Worm (Caenorhabditis elegans): Measurements from ENCODE around the gene srg-20.

Gene srg-20

DNA sequence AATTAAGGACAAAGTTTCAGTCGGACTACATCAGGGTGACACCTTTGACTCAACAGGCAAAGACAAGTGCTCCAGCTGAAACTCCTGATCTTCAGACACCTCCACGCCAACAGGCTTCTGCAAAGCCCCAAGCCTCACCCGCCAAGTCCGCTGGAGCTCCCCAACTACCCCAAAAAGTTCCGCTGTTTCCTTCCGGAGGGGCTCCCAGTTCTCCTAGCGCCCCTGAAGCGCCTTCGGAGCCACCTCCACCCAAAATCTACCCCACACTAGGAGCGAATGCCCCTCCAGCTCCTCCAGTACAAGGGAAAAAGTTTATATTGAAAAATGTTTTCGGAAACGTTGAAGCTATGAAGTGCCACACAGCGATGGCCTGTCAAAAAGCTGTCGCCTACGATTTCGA, 33.4 kb upstream of the srg-20 start:
- TF ChIP-seq Y22D7AL.16 (tag; optimal IDR thresholded peaks at IDR 0.05), result no peak
- TF ChIP-seq hlh-15 (tag; optimal IDR thresholded peaks at IDR 0.05), result no peak
- no peak for TF ChIP-seq ceh-30 (tag; optimal IDR thresholded peaks at IDR 0.05)
- TF ChIP-seq fkh-10 (GFP tag; optimal IDR thresholded peaks at IDR 0.05), result no peak
- no peak for TF ChIP-seq ceh-9 (tag; optimal IDR thresholded peaks at IDR 0.05)
- no peak for TF ChIP-seq ceh-31 (tag; optimal IDR thresholded peaks at IDR 0.05)
- no peak for TF ChIP-seq K09A11.1 (tag; optimal IDR thresholded peaks at IDR 0.05; ENCODE audit: insufficient read depth)
- no peak for TF ChIP-seq ets-4 (tag; optimal IDR thresholded peaks at IDR 0.05)
- no peak for TF ChIP-seq fkh-6 (tag; optimal IDR thresholded peaks at IDR 0.05)

DNA sequence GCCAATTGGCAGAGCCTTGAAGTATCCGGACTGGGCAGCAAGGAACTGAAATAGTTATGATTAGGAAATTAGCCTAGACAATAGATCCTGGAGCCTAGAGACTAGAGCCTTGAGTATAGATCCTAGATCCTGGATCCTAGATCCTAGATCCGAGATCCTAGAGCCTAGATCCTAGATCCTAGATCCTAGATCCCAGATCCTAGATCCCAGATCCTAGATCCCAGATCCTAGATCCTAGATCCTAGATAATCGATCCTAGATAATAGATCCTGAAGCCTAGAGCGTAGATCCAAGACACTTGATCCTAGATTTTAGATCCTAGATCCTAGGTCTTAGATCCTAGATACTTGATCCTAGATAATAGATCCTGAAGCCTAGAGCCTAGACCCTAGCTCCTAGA, 31.5 kb upstream of the srg-20 start:
- TF ChIP-seq ref-2 (tag; optimal IDR thresholded peaks at IDR 0.05) (no peak), dve-1 (tag; optimal IDR thresholded peaks at IDR 0.05) (peak; percentile 98), hlh-8 (tag; optimal IDR thresholded peaks at IDR 0.05) (no peak), dmd-4 (tag; optimal IDR thresholded peaks at IDR 0.05; ENCODE audit: borderline replicate concordance) (no peak)

DNA sequence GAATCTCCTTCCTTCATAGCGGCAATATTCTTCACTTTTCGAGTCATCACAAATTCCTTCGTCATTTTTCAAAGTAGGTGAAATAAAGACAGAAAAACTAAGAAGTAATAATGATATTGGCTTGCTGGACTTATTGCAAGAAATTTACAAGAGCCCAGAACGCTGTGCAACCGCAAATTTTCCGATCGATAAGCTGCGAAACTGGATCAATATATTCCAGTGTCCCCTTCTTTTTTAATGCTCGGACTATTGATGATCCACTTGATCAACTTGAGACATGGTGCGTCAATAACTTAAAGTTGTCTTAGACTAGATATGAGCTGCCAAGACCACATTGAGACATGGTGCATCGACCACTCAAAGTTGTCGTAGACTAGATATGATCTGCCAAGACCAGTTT, 30.4 kb upstream of the srg-20 start, which contains the start of gene bath-33:
Gene bath-33 (minus strand): TSS at position 101 of the 400 bp plus-strand sequence.
- no peak for TF ChIP-seq unc-55 (GFP tag; optimal IDR thresholded peaks at IDR 0.05)
- no peak for TF ChIP-seq elt-4 (tag; optimal IDR thresholded peaks at IDR 0.05)
- TF ChIP-seq ceh-22 (tag; optimal IDR thresholded peaks at IDR 0.05), result no peak
- TF ChIP-seq ttx-3 (tag; optimal IDR thresholded peaks at IDR 0.05), result no peak
- no peak for TF ChIP-seq K02D7.2 (tag; optimal IDR thresholded peaks at IDR 0.05)
- TF ChIP-seq lim-6 (tag; optimal IDR thresholded peaks at IDR 0.05), result no peak
- no peak for TF ChIP-seq hlh-30 (tag; optimal IDR thresholded peaks at IDR 0.05; ENCODE audit: insufficient read depth)

DNA sequence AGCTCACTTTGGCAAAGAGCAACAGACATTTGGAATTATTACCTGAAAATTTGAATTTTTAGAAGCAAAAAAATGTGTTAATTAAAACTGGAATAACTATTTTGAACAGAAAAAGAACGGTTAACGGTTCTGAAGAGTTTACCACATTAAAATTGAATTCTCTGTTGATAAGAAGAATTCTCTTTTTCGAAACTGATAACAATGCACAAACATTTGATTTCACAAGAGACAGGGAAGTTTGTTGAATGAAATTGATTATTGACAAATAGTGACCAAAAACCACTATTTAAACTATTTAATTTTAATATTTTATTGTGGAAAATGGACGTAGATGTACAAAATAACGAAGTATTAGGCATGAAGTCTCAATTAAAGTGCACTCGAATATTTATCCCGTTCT, 28.9 kb upstream of the srg-20 start:
- TF ChIP-seq madf-2 (tag; optimal IDR thresholded peaks at IDR 0.05) (no peak), pax-1 (tag; optimal IDR thresholded peaks at IDR 0.05) (no peak), ceh-34 (tag; optimal IDR thresholded peaks at IDR 0.05) (no peak), ahr-1 (tag; optimal IDR thresholded peaks at IDR 0.05) (no peak), K02D7.2 (tag; optimal IDR thresholded peaks at IDR 0.05) (no peak), zip-5 (tag; optimal IDR thresholded peaks at IDR 0.05) (no peak), dmd-4 (tag; optimal IDR thresholded peaks at IDR 0.05; ENCODE audit: borderline replicate concordance) (no peak), sox-2 (GFP tag; IDR thresholded peaks at IDR 0.05) (no peak), ttx-3 (tag; optimal IDR thresholded peaks at IDR 0.05) (no peak), ceh-45 (GFP tag; IDR thresholded peaks at IDR 0.05) (no peak), pqm-1 (tag; optimal IDR thresholded peaks at IDR 0.05) (no peak), hlh-6 (tag; optimal IDR thresholded peaks at IDR 0.05) (no peak), F13H6.1 (tag; optimal IDR thresholded peaks at IDR 0.05) (no peak), ceh-18 (tag; optimal IDR thresholded peaks at IDR 0.05) (no peak), pha-2 (tag; optimal IDR thresholded peaks at IDR 0.05) (no peak), Y22D7AL.16 (tag; optimal IDR thresholded peaks at IDR 0.05) (no peak), lin-11 (tag; optimal IDR thresholded peaks at IDR 0.05) (no peak), fax-1 (tag; optimal IDR thresholded peaks at IDR 0.05) (no peak), ceh-31 (tag; optimal IDR thresholded peaks at IDR 0.05) (no peak), ceh-9 (tag; optimal IDR thresholded peaks at IDR 0.05) (no peak)

DNA sequence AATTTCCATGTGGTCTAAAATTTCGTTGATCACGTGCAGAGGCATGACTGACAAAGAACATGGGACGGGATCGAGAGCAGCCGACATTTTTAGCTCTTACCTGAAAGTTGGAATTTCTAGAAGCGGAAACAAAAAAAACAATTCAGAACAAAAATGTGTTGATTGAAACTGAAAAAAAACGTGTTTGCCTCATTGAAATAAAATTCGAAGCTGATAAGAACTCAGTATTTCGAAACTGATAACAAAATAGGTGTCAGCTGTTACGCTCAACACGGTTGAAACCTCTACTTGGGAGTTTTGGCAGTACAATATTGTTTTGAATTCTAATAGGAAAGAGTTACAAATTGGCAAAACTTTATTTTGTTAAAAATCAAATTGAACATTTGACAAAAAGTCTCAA, 27.6 kb upstream of the srg-20 start:
- no peak for TF ChIP-seq ahr-1 (tag; optimal IDR thresholded peaks at IDR 0.05)
- TF ChIP-seq K09A11.1 (tag; optimal IDR thresholded peaks at IDR 0.05; ENCODE audit: insufficient read depth), result no peak
- no peak for TF ChIP-seq unc-86 (tag; optimal IDR thresholded peaks at IDR 0.05)
- TF ChIP-seq hlh-30 (tag; optimal IDR thresholded peaks at IDR 0.05; ENCODE audit: insufficient read depth), result no peak
- TF ChIP-seq lim-6 (tag; optimal IDR thresholded peaks at IDR 0.05), result no peak
- TF ChIP-seq ama-1 (optimal IDR thresholded peaks at IDR 0.05), result no peak
- no peak for TF ChIP-seq rnt-1 (tag; optimal IDR thresholded peaks at IDR 0.05)
- TF ChIP-seq ceh-45 (GFP tag; IDR thresholded peaks at IDR 0.05), result no peak
- no peak for TF ChIP-seq ceh-30 (tag; optimal IDR thresholded peaks at IDR 0.05)
- no peak for TF ChIP-seq pha-2 (tag; optimal IDR thresholded peaks at IDR 0.05)
- TF ChIP-seq unc-42 (tag; optimal IDR thresholded peaks at IDR 0.05), result no peak
- no peak for TF ChIP-seq elt-4 (tag; optimal IDR thresholded peaks at IDR 0.05)
- no peak for TF ChIP-seq zip-5 (tag; optimal IDR thresholded peaks at IDR 0.05)
- no peak for TF ChIP-seq npax-4 (tag; optimal IDR thresholded peaks at IDR 0.05)
